Worm (Caenorhabditis elegans): ENCODE measurements around the gene sra-14.

sra-14 gene

DNA sequence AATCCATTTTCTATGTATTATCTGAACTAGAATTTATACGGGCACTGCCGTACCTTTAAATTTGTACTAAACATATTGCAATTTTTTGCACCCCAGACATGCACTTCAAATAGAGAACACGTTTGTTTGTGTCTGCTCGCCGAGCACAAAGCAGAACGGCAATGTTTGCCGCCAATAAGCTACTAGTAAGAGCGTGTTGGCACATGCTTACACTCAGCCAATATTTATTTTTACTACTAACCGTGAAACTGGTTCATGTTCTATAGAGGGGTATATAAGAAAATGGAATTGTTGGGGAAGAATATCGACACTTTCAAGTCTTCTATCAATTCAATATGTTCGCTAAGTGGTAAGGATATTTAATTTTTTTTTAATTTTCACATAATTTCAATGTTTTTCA is 22.0 kb downstream of the sra-14 start, which contains the start of gene nspb-11 (continued):
- TF ChIP-seq ztf-6 (GFP tag; IDR thresholded peaks at IDR 0.05): no peak
- TF ChIP-seq hrde-1 (tag; optimal IDR thresholded peaks at IDR 0.05; ENCODE audit: borderline replicate concordance): no peak

DNA sequence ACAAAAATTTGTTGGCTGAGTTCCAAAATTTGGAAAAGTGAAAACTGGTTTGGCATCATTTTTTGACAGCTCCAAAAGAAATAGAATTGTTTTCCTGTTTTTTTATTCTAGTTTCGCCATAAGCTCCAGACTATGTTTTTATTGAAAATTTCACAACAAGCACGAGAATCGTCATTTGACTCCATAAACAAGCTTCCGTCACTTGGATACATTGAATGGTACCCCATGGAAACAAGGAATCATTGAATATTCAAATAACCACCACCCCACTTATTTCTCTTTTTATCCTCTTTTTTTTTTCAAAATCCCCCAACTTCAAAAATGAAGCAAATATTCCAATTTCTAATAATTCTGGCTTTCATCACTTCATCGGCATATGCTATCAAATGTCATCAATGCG is 23.7 kb downstream of the sra-14 start, which contains the start of gene ddn-2:
ddn-2 (plus strand) TSS at position 301 of the 400 bp plus-strand sequence.
- TF ChIP-seq somi-1 (GFP tag; optimal IDR thresholded peaks at IDR 0.05) (no peak), ZK185.1 (tag; optimal IDR thresholded peaks at IDR 0.05; ENCODE audit: poor library complexity, severe bottlenecking) (no peak), nhr-90 (tag; optimal IDR thresholded peaks at IDR 0.05) (no peak), ceh-79 (tag; optimal IDR thresholded peaks at IDR 0.05) (no peak), F39B2.1 (GFP tag; IDR thresholded peaks at IDR 0.05) (no peak), hsf-1 (GFP tag; IDR thresholded peaks at IDR 0.05) (no peak), K11D2.4 (GFP tag; IDR thresholded peaks at IDR 0.05) (no peak), F10E7.11 (tag; optimal IDR thresholded peaks at IDR 0.05) (no peak), bed-2 (GFP tag; IDR thresholded peaks at IDR 0.05) (no peak), B0261.1 (tag; optimal IDR thresholded peaks at IDR 0.05) (no peak), B0019.2 (GFP tag; conservative IDR thresholded peaks at IDR 0.05) (no peak), let-526 (GFP tag; IDR thresholded peaks at IDR 0.05) (no peak), dpff-1 (tag; optimal IDR thresholded peaks at IDR 0.05) (no peak), mxl-1 (tag; optimal IDR thresholded peaks at IDR 0.05) (no peak)

DNA sequence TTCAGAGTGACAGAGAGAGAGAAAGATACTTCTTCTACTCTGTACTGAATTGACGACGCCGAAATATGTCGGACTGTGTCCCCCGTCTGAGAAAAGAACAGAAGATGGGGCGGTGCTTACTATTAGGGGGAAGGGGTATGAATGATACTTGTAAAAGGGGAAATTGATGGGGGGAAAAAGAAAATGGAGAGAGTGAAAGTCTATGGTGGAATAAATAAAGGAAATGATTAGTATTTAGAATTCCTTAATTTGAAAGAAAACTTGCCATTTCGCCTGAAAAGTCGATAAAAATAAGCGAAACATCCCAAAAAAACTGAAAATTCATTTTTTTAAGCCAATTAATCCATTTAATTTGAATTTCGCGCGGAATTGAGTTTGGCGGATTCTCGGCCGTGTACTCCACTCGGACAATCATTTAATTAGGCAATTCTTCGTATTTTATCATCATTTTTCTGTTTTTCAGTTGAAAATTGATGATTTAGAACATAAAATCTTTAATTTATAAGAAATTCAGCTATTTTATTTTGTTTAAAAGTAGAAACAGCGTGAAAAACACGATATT is 29.5 kb downstream of the sra-14 start, which contains the start of gene F35C5.12:
F35C5.12 (minus strand) TSS at position 51 of the 562 bp plus-strand sequence.
- TF ChIP-seq Y95B8A.8 (GFP tag; IDR thresholded peaks at IDR 0.05): no peak
- no peak for TF ChIP-seq Y53G8AR.9 (GFP tag; conservative IDR thresholded peaks at IDR 0.05)
- no peak for TF ChIP-seq nhr-27 (tag; optimal IDR thresholded peaks at IDR 0.05)
- TF ChIP-seq atf-7 (tag; optimal IDR thresholded peaks at IDR 0.05): no peak
- TF ChIP-seq lsl-1 (GFP tag; optimal IDR thresholded peaks at IDR 0.05): no peak
- no peak for TF ChIP-seq F22D6.2 (tag; optimal IDR thresholded peaks at IDR 0.05)
- TF ChIP-seq nfyb-1 (GFP tag; IDR thresholded peaks at IDR 0.05): no peak
- TF ChIP-seq let-526 (GFP tag; IDR thresholded peaks at IDR 0.05): no peak
- no peak for TF ChIP-seq lin-26 (GFP tag; IDR thresholded peaks at IDR 0.05)
- peak; percentile 5 for TF ChIP-seq xnd-1 (tag; optimal IDR thresholded peaks at IDR 0.05)
- TF ChIP-seq zim-3 (tag; optimal IDR thresholded peaks at IDR 0.05): no peak
- TF ChIP-seq dpl-1 (GFP tag; optimal IDR thresholded peaks at IDR 0.05): peak; percentile 70
- TF ChIP-seq mel-28 (tag; optimal IDR thresholded peaks at IDR 0.05; ENCODE audit: borderline replicate concordance): no peak
- TF ChIP-seq snpc-1.1 (tag; optimal IDR thresholded peaks at IDR 0.05; ENCODE audit: insufficient read depth): peak; percentile 21
- peak; percentile 53 for TF ChIP-seq madf-6 (GFP tag; IDR thresholded peaks at IDR 0.05)
- no peak for TF ChIP-seq Y67H2A.10 (GFP tag; conservative IDR thresholded peaks at IDR 0.05)
- TF ChIP-seq C06A6.2 (GFP tag; conservative IDR thresholded peaks at IDR 0.05): no peak
- no peak for TF ChIP-seq chd-7 (tag; optimal IDR thresholded peaks at IDR 0.05)
- peak; percentile 10 for TF ChIP-seq unc-130 (GFP tag; optimal IDR thresholded peaks at IDR 0.05)
- TF ChIP-seq F49E8.2 (tag; optimal IDR thresholded peaks at IDR 0.05; ENCODE audit: insufficient read depth): no peak
- TF ChIP-seq repo-1 (tag; optimal IDR thresholded peaks at IDR 0.05): no peak
- peak; percentile 61; the same call in 1 of the 2 replicates for TF ChIP-seq mcd-1 (GFP tag; IDR thresholded peaks at IDR 0.05)
- no peak for TF ChIP-seq bed-1 (GFP tag; IDR thresholded peaks at IDR 0.05)
- no peak for TF ChIP-seq dpff-1 (tag; optimal IDR thresholded peaks at IDR 0.05)
- no peak for TF ChIP-seq tbp1 (GFP tag; optimal IDR thresholded peaks at IDR 0.05)
- TF ChIP-seq ets-4 (GFP tag; optimal IDR thresholded peaks at IDR 0.05): no peak
- TF ChIP-seq pha-4 (tag; optimal IDR thresholded peaks at IDR 0.05): no peak
- no peak for TF ChIP-seq mxl-1 (tag; optimal IDR thresholded peaks at IDR 0.05)
- TF ChIP-seq attf-5 (GFP tag; optimal IDR thresholded peaks at IDR 0.05): no peak
- no peak for TF ChIP-seq madf-3 (GFP tag; IDR thresholded peaks at IDR 0.05)
- TF ChIP-seq hmg-1.2 (GFP tag; IDR thresholded peaks at IDR 0.05): no peak
- no peak for TF ChIP-seq egl-44 (GFP tag; IDR thresholded peaks at IDR 0.05)
- TF ChIP-seq ceh-91 (GFP tag; IDR thresholded peaks at IDR 0.05): no peak
